Worm (Caenorhabditis elegans): Measurements from ENCODE around the gene Y45G5AM.3.

DNA sequence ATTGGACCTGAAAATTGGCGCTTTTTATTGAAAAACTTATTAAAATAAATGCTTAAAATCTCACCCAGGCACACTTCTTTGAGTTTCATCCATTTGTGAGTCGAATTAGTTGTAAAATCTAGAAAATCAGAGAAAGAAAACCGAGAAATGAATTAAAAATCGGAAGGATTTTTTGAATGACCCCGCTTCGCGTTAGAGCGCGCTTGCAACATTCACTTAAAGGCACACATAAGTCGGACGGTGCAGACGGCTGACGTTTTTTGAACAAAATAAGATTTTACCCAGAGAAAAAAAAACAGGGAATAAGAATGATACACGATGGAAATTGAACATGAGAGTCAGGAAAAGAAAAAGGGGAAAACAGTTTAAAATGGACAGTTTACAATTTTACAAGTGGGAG, 5.3 kb downstream of the Y45G5AM.3 start:
- TF ChIP-seq ceh-16 (tag; optimal IDR thresholded peaks at IDR 0.05) = no peak
- peak; percentile 31 for TF ChIP-seq unc-55 (GFP tag; optimal IDR thresholded peaks at IDR 0.05)
- TF ChIP-seq ztf-11 (tag; optimal IDR thresholded peaks at IDR 0.05) = no peak
